Worm (Caenorhabditis elegans) whole organism, L2 larva: Measurements from ENCODE around the gene Y47G7B.2.
"Not testable (repeated sequence)": the region's sequence is repeated elsewhere in the genome, so short reads cannot be mapped to it uniquely, and the experiment has no call there.

ENCODE experiments used
- C34F6.9 ChIP-seq: fragments of 150-350 bp; optimal IDR thresholded peaks from 2 replicates; lab custom pipeline; 2014; ENCODE audit warnings: missing biosample characterization, missing genetic modification characterization
- F13H6.1 ChIP-seq: sonication (generic microtip); optimal IDR thresholded peaks from 2 replicates; lab custom pipeline; 2016; ENCODE audit warnings: missing genetic modification characterization, missing compliant biosample characterization
- Y55F3AM.14 ChIP-seq: fragments of 200-800 bp; sonication (Bioruptor generic); optimal IDR thresholded peaks from 2 replicates; lab custom pipeline; 2018; ENCODE audit warnings: mild to moderate bottlenecking, missing genetic modification characterization, missing compliant biosample characterization
- ZK546.5 ChIP-seq: sonication (generic microtip); optimal IDR thresholded peaks from 2 replicates; lab custom pipeline; 2017; ENCODE audit warnings: missing biosample characterization, missing genetic modification characterization
- alr-1 ChIP-seq: fragments of 150-350 bp; optimal IDR thresholded peaks from 2 replicates; lab custom pipeline; 2014; ENCODE audit warnings: missing biosample characterization, missing genetic modification characterization
- aly-2 ChIP-seq: fragments of 150-350 bp; optimal IDR thresholded peaks from 2 replicates; lab custom pipeline; 2014; ENCODE audit warnings: missing biosample characterization, missing genetic modification characterization
- ceh-82 ChIP-seq: fragments of 150-350 bp; optimal IDR thresholded peaks from 2 replicates; lab custom pipeline; 2014; ENCODE audit warnings: missing biosample characterization, missing genetic modification characterization
- egl-27 ChIP-seq: sonication (generic microtip); optimal IDR thresholded peaks from 3 replicates; lab custom pipeline; 2017; ENCODE audit warnings: missing biosample characterization, missing genetic modification reagents, missing genetic modification characterization
- elt-3 ChIP-seq: sonication (generic microtip); optimal IDR thresholded peaks from 2 replicates; lab custom pipeline; 2017; ENCODE audit warnings: missing biosample characterization, missing genetic modification characterization
- fos-1 ChIP-seq: fragments of 150-350 bp; optimal IDR thresholded peaks from 2 replicates; lab custom pipeline; 2014; ENCODE audit warnings: missing biosample characterization, missing genetic modification characterization
- gmeb-1 ChIP-seq: fragments of 150-350 bp; optimal IDR thresholded peaks from 2 replicates; lab custom pipeline; 2014; ENCODE audit warnings: missing biosample characterization, missing genetic modification characterization
- lin-13 ChIP-seq: fragments of 150-350 bp; optimal IDR thresholded peaks from 2 replicates; lab custom pipeline; 2014; ENCODE audit warnings: missing biosample characterization, missing genetic modification reagents, missing genetic modification characterization
- lin-39 ChIP-seq: fragments of 150-350 bp; optimal IDR thresholded peaks from 2 replicates; lab custom pipeline; 2014; ENCODE audit warnings: missing biosample characterization, missing genetic modification reagents, missing genetic modification characterization
- lsy-2 ChIP-seq, 2 experiments: fragments of 150-350 bp in 1 of 2; sonication (generic microtip) in 1 of 2; optimal IDR thresholded peaks; 2 replicates each; lab custom pipeline; 2014 to 2017; ENCODE audit warnings: missing biosample characterization in 2 of 2, missing genetic modification characterization in 2 of 2
- mab-5 ChIP-seq: fragments of 150-350 bp; optimal IDR thresholded peaks from 2 replicates; lab custom pipeline; 2014; ENCODE audit warnings: missing biosample characterization, missing genetic modification characterization
- mbf-1 ChIP-seq: sonication (generic microtip); optimal IDR thresholded peaks from 2 replicates; lab custom pipeline; 2017; ENCODE audit warnings: missing biosample characterization, missing genetic modification characterization
- mdl-1 ChIP-seq, 2 experiments: fragments of 150-350 bp in 1 of 2; sonication (generic microtip) in 1 of 2; optimal IDR thresholded peaks; 2 replicates each; lab custom pipeline; 2017; ENCODE audit warnings: missing biosample characterization in 2 of 2, missing genetic modification characterization in 2 of 2
- nhr-10 ChIP-seq: sonication (generic microtip); optimal IDR thresholded peaks from 2 replicates; lab custom pipeline; 2017; ENCODE audit warnings: missing biosample characterization, missing genetic modification characterization
- nhr-11 ChIP-seq: fragments of 150-350 bp; optimal IDR thresholded peaks from 2 replicates; lab custom pipeline; 2014; ENCODE audit warnings: missing biosample characterization, missing genetic modification characterization
- nhr-129 ChIP-seq: fragments of 150-350 bp; optimal IDR thresholded peaks from 2 replicates; lab custom pipeline; 2014; ENCODE audit warnings: missing biosample characterization, missing genetic modification characterization
- nhr-21 ChIP-seq: fragments of 150-350 bp; optimal IDR thresholded peaks from 2 replicates; lab custom pipeline; 2014; ENCODE audit warnings: missing biosample characterization, missing genetic modification characterization
- nhr-237 ChIP-seq: fragments of 150-350 bp; optimal IDR thresholded peaks from 2 replicates; lab custom pipeline; 2014; ENCODE audit warnings: missing biosample characterization, missing genetic modification characterization
- nhr-25 ChIP-seq: fragments of 150-350 bp; sonication (generic microtip); optimal IDR thresholded peaks from 3 replicates; lab custom pipeline; 2014; ENCODE audit warnings: missing biosample characterization, missing genetic modification characterization
- nhr-6 ChIP-seq: fragments of 150-350 bp; optimal IDR thresholded peaks from 2 replicates; lab custom pipeline; 2014; ENCODE audit warnings: missing biosample characterization, missing genetic modification characterization
- nhr-77 ChIP-seq: fragments of 150-350 bp; optimal IDR thresholded peaks from 2 replicates; lab custom pipeline; 2014; ENCODE audit warnings: missing biosample characterization, missing genetic modification characterization
- skn-1 ChIP-seq: sonication (generic microtip); optimal IDR thresholded peaks from 2 replicates; lab custom pipeline; 2017; ENCODE audit warnings: missing biosample characterization, missing genetic modification characterization
- sma-9 ChIP-seq, 2 experiments: fragments of 150-350 bp in 1 of 2; sonication (generic microtip) in 1 of 2; optimal IDR thresholded peaks; 2 replicates each; lab custom pipeline; 2014 to 2016; ENCODE audit warnings: missing genetic modification characterization in 2 of 2, mild to moderate bottlenecking in 1 of 2, missing biosample characterization in 1 of 2, missing compliant biosample characterization in 1 of 2, missing genetic modification reagents in 1 of 2, moderate library complexity in 1 of 2
- snpc-4 ChIP-seq: fragments of 150-350 bp; optimal IDR thresholded peaks from 2 replicates; lab custom pipeline; 2014; ENCODE audit warnings: missing biosample characterization, missing genetic modification characterization
- unc-39 ChIP-seq: fragments of 150-350 bp; optimal IDR thresholded peaks from 2 replicates; lab custom pipeline; 2014; ENCODE audit warnings: missing biosample characterization, missing genetic modification characterization
- unc-62 ChIP-seq: fragments of 150-350 bp; optimal IDR thresholded peaks from 2 replicates; lab custom pipeline; 2014; ENCODE audit warnings: missing biosample characterization, missing genetic modification reagents, missing genetic modification characterization
- zag-1 ChIP-seq: fragments of 150-350 bp; optimal IDR thresholded peaks from 2 replicates; lab custom pipeline; 2014; ENCODE audit warnings: missing biosample characterization, missing genetic modification characterization
- ztf-11 ChIP-seq: sonication (generic microtip); optimal IDR thresholded peaks from 2 replicates; lab custom pipeline; 2017; ENCODE audit warnings: missing biosample characterization, missing genetic modification characterization
- ztf-4 ChIP-seq: fragments of 150-350 bp; optimal IDR thresholded peaks from 2 replicates; lab custom pipeline; 2014; ENCODE audit warnings: missing biosample characterization, missing genetic modification characterization

Gene Y47G7B.2

DNA sequence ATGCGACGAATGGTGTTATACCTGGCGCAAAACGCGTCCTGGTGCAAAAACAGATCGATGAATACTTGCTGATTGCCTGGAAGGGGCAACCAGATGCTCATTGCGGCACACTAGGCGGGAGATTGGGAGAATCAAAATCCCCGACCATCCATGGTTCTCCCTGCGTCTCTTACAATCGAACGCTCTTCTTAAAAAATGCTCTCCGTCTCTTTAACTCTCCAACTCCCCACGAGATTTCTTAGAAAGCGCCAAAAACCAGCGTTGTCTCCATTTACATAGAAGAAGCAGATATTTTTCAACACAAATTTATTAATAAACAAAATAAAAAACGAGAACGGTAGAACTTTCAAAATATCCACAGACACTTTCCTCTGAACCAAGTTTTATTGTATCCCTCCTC lies 26.7 kb downstream of the Y47G7B.2 start, which contains the start of gene F34D6.1:
TSS of gene F34D6.1 (minus strand) at position 101 of the 400 bp plus-strand sequence.
- TF ChIP-seq nhr-237 (tag; lab: Kevin White, UChicago) (no peak), nhr-77 (no peak), skn-1 (tag; lab: Kevin White, UChicago) (no peak), egl-27 (tag; lab: Kevin White, UChicago) (no peak), ZK546.5 (tag; lab: Kevin White, UChicago) (no peak), unc-62 (no peak), lsy-2 (tag; optimal IDR thresholded peaks at IDR 0.05; lab: Kevin White, UChicago) (no peak), nhr-6 (no peak), ztf-4 (no peak), nhr-10 (tag; lab: Kevin White, UChicago) (no peak), unc-39 (tag; lab: Kevin White, UChicago) (no peak), nhr-129 (tag; lab: Kevin White, UChicago) (no peak), elt-3 (tag; lab: Kevin White, UChicago) (no peak), gmeb-1 (tag; lab: Kevin White, UChicago) (no peak)

DNA sequence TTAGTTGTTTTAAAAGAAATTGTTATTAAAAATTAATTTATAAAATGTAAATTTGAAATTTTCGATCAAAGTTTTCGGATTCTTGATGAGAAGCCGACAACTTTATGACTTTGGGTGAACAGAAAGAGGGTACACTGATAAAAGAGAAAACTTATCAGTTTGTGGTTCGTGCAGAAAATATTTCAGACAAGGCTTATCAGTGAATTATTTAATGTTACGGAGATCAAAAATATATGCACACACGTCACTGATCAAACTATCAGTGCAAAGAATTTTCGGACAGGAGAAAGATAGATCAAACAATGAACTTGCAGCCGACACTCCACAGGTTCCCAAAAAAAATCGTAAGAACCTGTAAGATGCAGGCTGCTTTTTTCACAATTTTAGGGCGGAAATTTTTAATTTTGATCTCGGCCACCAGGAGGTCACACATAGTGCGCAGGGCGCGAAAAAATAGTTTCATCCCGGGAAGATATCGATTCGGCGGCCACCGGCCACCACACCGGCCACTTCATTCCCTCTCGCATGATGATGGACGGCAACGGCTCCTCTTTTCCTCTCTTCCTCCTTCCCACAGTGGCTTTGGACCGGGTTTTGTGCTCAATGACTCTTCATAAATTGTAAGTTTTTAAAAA lies 30.2 kb downstream of the Y47G7B.2 start, which contains the start of gene F22E5.17:
TSS of gene F22E5.17 (plus strand) at position 508 of the 635 bp plus-strand sequence.
- TF ChIP-seq gmeb-1 (tag; lab: Kevin White, UChicago) (peak; percentile 19), F13H6.1 (tag; lab: Kevin White, UChicago) (peak; percentile 1), fos-1 (tag; lab: Kevin White, UChicago) (peak; percentile 88), sma-9 (GFP tag; optimal IDR thresholded peaks at IDR 0.05; lab: Kevin White, UChicago) (peak; percentile 77), sma-9 (tag; optimal IDR thresholded peaks at IDR 0.05; lab: Kevin White, UChicago) (no peak), ceh-82 (no peak)

DNA sequence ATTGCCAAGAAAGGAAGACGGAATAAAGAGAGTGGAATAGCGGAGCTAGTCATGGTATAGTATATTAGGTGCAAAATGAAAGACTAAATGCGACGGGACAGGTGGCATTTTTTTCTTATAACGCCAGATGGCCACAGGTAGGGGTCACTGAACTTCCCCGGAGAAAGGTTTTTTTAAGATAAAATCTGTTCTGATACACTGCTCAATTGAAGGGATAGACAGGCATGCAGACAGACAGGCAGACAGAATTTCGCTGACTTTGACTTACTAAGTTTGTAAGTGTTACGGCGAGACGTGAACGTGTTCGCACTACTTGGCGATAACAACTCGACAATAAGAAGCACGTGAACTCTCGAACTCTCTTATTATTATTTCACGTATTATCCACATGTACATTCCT lies 34.3 kb downstream of the Y47G7B.2 start, which contains the start of the genes F22E5.20 and F22E5.1:
TSS of gene F22E5.20 (minus strand) at position 101 of the 400 bp plus-strand sequence.
TSS of gene F22E5.1 (plus strand) at position 242 of the 400 bp plus-strand sequence.
- TF ChIP-seq lin-39, nhr-10, nhr-25 (tag; lab: Kevin White, UChicago): not testable (repeated sequence)

DNA sequence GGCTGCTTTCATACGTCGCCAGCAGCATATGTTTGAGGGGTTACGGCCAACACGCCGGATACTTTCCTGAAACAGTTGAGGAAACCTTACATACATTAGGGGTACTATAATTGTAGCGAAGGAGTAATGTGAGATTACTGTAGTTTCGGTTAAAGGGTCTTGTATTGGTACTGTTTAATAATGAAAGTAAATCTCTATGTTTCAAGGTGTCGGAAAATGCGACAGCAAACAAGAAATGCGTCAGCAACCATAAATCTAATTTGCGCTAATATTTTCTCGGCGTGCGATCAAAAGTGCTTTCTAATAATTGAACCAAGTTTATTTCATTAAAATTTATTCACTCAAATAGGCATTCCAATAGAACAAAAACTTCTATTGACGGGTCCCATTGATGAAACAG lies 35.5 kb downstream of the Y47G7B.2 start, which contains the start of gene sri-57:
TSS of gene sri-57 (minus strand) at position 101 of the 400 bp plus-strand sequence.
- not testable (repeated sequence) for TF ChIP-seq mab-5 (tag; lab: Kevin White, UChicago); mdl-1 (tag; optimal IDR thresholded peaks at IDR 0.05; lab: Kevin White, UChicago); zag-1 (tag; lab: Kevin White, UChicago)

DNA sequence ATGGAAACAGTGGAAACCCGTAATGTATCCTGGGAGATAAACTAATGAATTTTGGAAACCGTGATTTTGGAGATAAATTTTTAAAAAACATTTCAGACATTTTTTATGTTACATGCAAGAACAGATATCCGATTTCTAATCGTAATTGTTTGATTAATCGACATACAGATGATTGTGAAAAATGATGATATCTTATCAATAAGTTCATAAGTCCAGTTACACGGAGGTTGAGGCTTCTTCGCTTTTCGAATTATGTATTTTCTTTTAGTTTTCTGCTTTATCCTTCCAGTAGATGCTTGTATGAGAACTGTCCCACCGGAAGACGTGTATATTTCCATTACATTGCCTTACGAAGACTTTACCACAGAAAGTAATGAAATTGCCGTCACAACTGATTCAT lies 42.2 kb downstream of the Y47G7B.2 start, which contains the start of gene F22E5.22:
TSS of gene F22E5.22 (plus strand) at position 301 of the 400 bp plus-strand sequence.
- no peak for TF ChIP-seq ztf-4
- TF ChIP-seq nhr-11 = no peak
- TF ChIP-seq aly-2 (tag; lab: Kevin White, UChicago) = no peak
- no peak for TF ChIP-seq snpc-4 (tag; lab: Kevin White, UChicago)
- no peak for TF ChIP-seq lin-13 (GFP tag; lab: Kevin White, UChicago)
- no peak for TF ChIP-seq nhr-77
- no peak for TF ChIP-seq alr-1 (tag; lab: Kevin White, UChicago)
- no peak for TF ChIP-seq ztf-11 (tag; lab: Kevin White, UChicago)
- TF ChIP-seq nhr-21 (tag; lab: Kevin White, UChicago) = no peak
- no peak for TF ChIP-seq elt-3 (tag; lab: Kevin White, UChicago)
- TF ChIP-seq unc-39 (tag; lab: Kevin White, UChicago) = no peak
- TF ChIP-seq sma-9 (GFP tag; optimal IDR thresholded peaks at IDR 0.05; lab: Kevin White, UChicago) = no peak
- no peak for TF ChIP-seq sma-9 (tag; optimal IDR thresholded peaks at IDR 0.05; lab: Kevin White, UChicago)
- no peak for TF ChIP-seq C34F6.9
- no peak for TF ChIP-seq mbf-1 (tag; lab: Kevin White, UChicago)
- TF ChIP-seq unc-62 = no peak
- no peak for TF ChIP-seq fos-1 (tag; lab: Kevin White, UChicago)
- no peak for TF ChIP-seq ZK546.5 (tag; lab: Kevin White, UChicago)
- no peak for TF ChIP-seq nhr-237 (tag; lab: Kevin White, UChicago)
- TF ChIP-seq Y55F3AM.14 (GFP tag; lab: Kevin White, UChicago) = no peak
